Worm (Caenorhabditis elegans) whole organism, midembryonic: ENCODE measurements around the gene str-163.

ENCODE experiments used
- T22C8.4 ChIP-seq: fragments of 200-800 bp; sonication (Bioruptor generic); IDR thresholded peaks from 2 replicates; pipeline ENCODE4 v1.3.6; 2022; ENCODE audit warnings: missing genetic modification characterization, missing compliant biosample characterization
- cog-1 ChIP-seq: sonication (generic microtip); optimal IDR thresholded peaks from 2 replicates; lab custom pipeline; 2016; ENCODE audit warnings: missing genetic modification characterization, missing compliant biosample characterization
- flt-1 ChIP-seq: fragments of 200-800 bp; sonication (Bioruptor generic); IDR thresholded peaks from 2 replicates; pipeline ENCODE4 v1.3.6; 2022; ENCODE audit warnings: missing genetic modification characterization, missing compliant biosample characterization
- tab-1 ChIP-seq: fragments of 200-800 bp; sonication (Bioruptor generic); IDR thresholded peaks from 2 replicates; pipeline ENCODE4 v1.3.6; 2022; ENCODE audit warnings: missing genetic modification characterization, missing compliant biosample characterization
- ztf-29 ChIP-seq: fragments of 200-800 bp; sonication (Bioruptor generic); IDR thresholded peaks from 2 replicates; pipeline ENCODE4 v1.3.6; 2022; ENCODE audit warnings: missing genetic modification reagents, missing genetic modification characterization, missing compliant biosample characterization

DNA sequence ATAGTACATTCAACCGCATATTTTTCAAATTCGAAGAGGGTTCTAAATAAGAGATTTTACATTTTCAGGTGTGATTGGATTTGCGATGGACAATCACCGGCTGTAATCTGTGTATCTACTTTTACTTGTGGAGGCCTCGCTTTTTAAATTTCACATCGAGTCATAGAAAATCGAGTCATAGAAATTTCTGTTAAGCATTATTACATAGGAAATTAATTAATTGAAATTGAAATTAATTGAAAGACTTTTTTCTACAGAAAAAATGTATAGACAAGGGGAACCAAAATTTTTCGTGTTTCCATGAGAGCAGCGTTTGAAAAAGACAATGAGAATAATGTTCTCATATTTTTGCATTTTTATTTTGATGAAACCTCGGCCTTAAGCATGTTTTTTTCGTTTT lies 29.8 kb downstream of the str-163 start, which contains the start of gene clec-176:
- no peak for TF ChIP-seq tab-1
- no peak for TF ChIP-seq flt-1 (GFP tag; lab: Robert Waterston, UW)
- no peak for TF ChIP-seq ztf-29 (GFP tag; lab: Robert Waterston, UW)
- TF ChIP-seq cog-1 (tag; lab: Kevin White, UChicago): no peak
- TF ChIP-seq T22C8.4 (GFP tag; lab: Robert Waterston, UW): no peak
